Fruit fly (Drosophila melanogaster) Kc167 (cell line): ENCODE data around the gene CCAP-R.

Experiments used
- Myc ChIP-seq: fragments of >200 bp; optimal IDR thresholded peaks from 2 replicates; lab custom pipeline; 2017; ENCODE audit warnings: missing external identifiers
- Sin3A ChIP-seq: fragments of >200 bp; optimal IDR thresholded peaks from 2 replicates; lab custom pipeline; 2018; ENCODE audit warnings: missing external identifiers
- h ChIP-seq: fragments of >200 bp; optimal IDR thresholded peaks from 3 replicates; lab custom pipeline; 2018; ENCODE audit warnings: missing external identifiers
- insv ChIP-seq: fragments of >200 bp; optimal IDR thresholded peaks from 3 replicates; lab custom pipeline; 2018; ENCODE audit warnings: missing external identifiers
- psq ChIP-seq: fragments of >200 bp; optimal IDR thresholded peaks from 2 replicates; lab custom pipeline; 2017; ENCODE audit warnings: missing external identifiers
- ttk ChIP-seq: sonication (Bioruptor generic); optimal IDR thresholded peaks from 2 replicates; lab custom pipeline; 2017; ENCODE audit warnings: missing external identifiers

The CCAP-R gene

DNA sequence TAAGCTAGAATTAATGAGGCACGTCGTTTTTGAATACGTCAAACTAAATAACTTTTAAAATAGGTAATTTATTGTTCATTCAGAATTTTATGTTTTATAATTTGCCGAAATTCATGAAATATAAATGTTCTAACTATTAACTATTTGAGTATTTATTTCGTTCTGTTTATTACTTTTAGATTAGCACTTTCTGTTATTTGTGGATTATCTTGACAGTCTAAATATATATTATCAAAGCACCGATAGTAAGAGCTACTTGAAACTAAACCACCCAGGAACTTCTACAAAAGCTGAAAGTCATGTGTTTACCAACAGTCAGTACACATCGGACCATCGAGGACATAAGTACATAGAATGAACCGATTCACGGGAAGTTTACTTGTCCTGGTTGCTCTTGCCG is 53.7 kb downstream of the CCAP-R start, which contains the start of gene CG31089:
Gene CG31089, plus strand, starts transcription at position 301 of the 400 bp plus-strand sequence.
- no peak for TF ChIP-seq psq
- TF ChIP-seq ttk (lab: Kevin White, UChicago), result no peak
- no peak for TF ChIP-seq insv (lab: Kevin White, UChicago)
- no peak for TF ChIP-seq Myc (lab: Kevin White, UChicago)
- TF ChIP-seq Sin3A (lab: Kevin White, UChicago), result no peak
- TF ChIP-seq h (lab: Kevin White, UChicago), result no peak

DNA sequence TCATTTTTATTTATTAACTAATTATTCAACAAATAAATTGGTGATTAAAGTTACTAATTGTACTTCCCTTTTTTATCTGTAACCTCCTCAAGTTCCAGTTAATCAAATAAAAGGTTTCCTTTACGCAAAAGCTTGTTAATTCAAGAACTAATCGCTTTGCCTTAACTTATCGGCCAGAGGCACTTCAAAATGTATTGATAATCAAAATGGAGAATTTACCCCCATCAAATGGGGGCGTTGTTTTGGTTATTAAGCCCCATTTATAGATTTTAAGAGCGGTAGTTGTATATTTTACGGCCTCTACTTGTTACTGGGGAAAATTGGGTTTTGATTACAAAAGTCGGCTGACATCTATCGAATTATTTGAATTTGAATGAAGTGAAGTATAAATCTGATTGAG is 56.4 kb downstream of the CCAP-R start, which contains the start of gene CG31091:
Gene CG31091, plus strand, starts transcription at position 214 of the 400 bp plus-strand sequence.
- TF ChIP-seq psq, result no peak
- no peak for TF ChIP-seq h (lab: Kevin White, UChicago)
- no peak for TF ChIP-seq insv (lab: Kevin White, UChicago)
- no peak for TF ChIP-seq Myc (lab: Kevin White, UChicago)
- no peak for TF ChIP-seq Sin3A (lab: Kevin White, UChicago)
- TF ChIP-seq ttk (lab: Kevin White, UChicago), result no peak

DNA sequence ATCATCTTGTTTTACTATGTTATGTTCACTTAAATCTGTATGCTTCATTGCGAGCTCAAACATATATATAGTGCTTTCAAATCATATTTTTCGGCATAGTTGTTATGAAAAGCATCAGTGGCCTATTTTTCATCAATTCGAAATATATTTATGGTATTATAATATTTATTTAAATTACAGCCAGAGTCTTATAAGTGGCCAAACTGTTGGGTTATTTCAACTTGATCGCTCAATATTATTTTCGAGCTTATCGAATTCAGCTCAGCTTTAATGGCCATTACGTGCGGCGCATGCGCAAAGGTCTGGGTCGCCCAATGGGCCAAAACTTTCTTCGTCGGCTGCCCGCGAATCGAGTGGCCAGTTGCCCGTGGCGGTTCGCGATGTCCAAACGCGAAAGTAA is 58.9 kb downstream of the CCAP-R start, which contains the start of gene Mco3:
Gene Mco3, plus strand, starts transcription at position 301 of the 400 bp plus-strand sequence.
- TF ChIP-seq Sin3A (lab: Kevin White, UChicago) (no peak), psq (no peak), h (lab: Kevin White, UChicago) (no peak), ttk (lab: Kevin White, UChicago) (no peak), insv (lab: Kevin White, UChicago) (no peak), Myc (lab: Kevin White, UChicago) (no peak)

- TF ChIP-seq Myc (lab: Kevin White, UChicago) (no peak), h (lab: Kevin White, UChicago) (no peak), psq (no peak), Sin3A (lab: Kevin White, UChicago) (no peak), insv (lab: Kevin White, UChicago) (no peak), ttk (lab: Kevin White, UChicago) (no peak)
These were observed 60.5 kb downstream of the CCAP-R start, which contains the start of gene Sodq for dm6 chr3R:25895522-25895921. Sodq (plus strand) TSS chr3R:25895822.

dm6 chr3R:25893272-25893671 is 62.8 kb downstream of the CCAP-R start, which contains the start of gene CG5913:
CG5913 (plus strand) TSS chr3R:25893495.
- TF ChIP-seq psq, result no peak
- no peak for TF ChIP-seq Sin3A (lab: Kevin White, UChicago)
- TF ChIP-seq Myc (lab: Kevin White, UChicago), result no peak
- no peak for TF ChIP-seq insv (lab: Kevin White, UChicago)
- TF ChIP-seq ttk (lab: Kevin White, UChicago), result no peak
- no peak for TF ChIP-seq h (lab: Kevin White, UChicago)

DNA sequence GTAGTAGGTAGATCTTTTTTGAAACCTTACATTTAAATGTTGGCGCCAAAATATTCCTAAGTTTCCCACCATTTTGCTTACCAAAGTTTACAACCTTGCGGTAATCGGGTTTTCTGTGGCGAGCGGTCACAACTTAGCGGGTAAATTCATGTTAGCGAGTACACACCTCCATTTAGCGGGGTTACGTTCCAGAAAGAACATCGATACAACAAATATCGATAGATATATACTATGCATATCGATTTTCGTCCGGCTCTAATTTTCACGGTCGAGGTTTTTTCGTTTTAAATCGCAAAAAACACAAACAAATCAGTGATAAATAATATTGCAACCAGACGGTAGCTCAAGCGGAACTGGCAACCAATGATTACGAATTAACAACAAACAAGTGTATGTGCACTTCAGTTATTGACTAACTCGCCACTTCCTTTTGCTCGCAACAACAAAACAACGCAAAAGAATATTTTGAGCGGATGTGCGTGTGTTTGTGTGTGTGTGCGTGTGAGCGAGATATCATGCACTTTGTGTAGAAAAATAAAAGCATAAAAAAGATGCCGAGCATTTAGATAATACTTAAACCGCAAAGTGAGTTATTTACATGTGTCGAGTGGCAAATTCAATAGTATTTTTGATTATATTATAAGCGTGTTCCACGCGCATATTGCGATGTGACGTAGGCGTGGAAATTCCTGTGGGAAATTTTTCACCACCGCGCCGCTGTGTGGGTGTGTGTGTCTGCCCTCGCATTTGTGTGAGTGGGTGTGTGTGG is 67.6 kb downstream of the CCAP-R start, which contains the start of gene Lnk:
Gene Lnk, plus strand, starts transcription at position 236 of the 769 bp plus-strand sequence.
- TF ChIP-seq h (lab: Kevin White, UChicago) (no peak), psq (no peak), ttk (lab: Kevin White, UChicago) (no peak), Sin3A (lab: Kevin White, UChicago) (no peak), Myc (lab: Kevin White, UChicago) (no peak), insv (lab: Kevin White, UChicago) (no peak)

dm6 chr3R:25885136-25885535 is 70.9 kb downstream of the CCAP-R start:
- no peak for TF ChIP-seq Sin3A (lab: Kevin White, UChicago)
- no peak for TF ChIP-seq h (lab: Kevin White, UChicago)
- TF ChIP-seq psq, result no peak
- no peak for TF ChIP-seq Myc (lab: Kevin White, UChicago)
- TF ChIP-seq ttk (lab: Kevin White, UChicago), result no peak
- no peak for TF ChIP-seq insv (lab: Kevin White, UChicago)

DNA sequence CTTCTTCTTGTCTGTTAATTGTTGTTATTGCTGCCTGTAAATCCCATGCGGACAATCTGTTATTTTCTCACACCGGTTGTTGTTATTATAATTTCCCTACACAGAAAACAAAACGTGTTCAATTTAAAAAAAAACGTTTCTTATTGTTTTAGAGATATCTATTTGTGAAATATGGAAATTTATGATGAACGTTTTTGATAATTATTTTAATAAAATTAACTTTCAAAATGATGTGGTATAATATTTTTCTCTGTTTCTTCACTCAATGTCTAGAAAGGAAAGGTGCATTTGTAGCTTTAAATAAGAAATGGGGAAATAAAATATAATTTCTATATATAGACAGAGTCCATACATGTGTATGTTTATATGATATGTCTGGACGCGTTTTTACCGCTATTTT is 71.8 kb downstream of the CCAP-R start:
- TF ChIP-seq psq, result no peak
- TF ChIP-seq ttk (lab: Kevin White, UChicago), result no peak
- no peak for TF ChIP-seq Sin3A (lab: Kevin White, UChicago)
- no peak for TF ChIP-seq h (lab: Kevin White, UChicago)
- TF ChIP-seq Myc (lab: Kevin White, UChicago), result no peak

DNA sequence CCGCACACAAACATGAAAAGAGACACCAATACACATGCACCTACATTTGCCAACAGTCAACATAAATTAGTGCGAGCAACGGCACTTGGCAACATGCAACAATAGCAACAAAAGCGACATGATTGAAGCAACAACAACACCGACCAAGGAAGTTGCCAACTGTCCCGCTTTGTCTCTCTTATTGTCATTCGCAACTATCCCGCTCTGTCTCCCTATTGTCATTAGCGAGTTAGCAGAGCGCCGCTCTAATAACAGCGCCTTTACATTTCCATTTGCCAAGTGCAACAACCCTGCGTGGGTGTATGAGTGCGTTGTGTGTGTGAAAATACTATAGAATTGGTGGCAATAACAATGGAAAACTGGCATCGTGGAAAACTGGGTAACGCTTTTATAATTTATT is 72.2 kb downstream of the CCAP-R start:
- TF ChIP-seq Sin3A (lab: Kevin White, UChicago) (no peak), h (lab: Kevin White, UChicago) (no peak), Myc (lab: Kevin White, UChicago) (no peak), ttk (lab: Kevin White, UChicago) (no peak), psq (no peak), insv (lab: Kevin White, UChicago) (no peak)

DNA sequence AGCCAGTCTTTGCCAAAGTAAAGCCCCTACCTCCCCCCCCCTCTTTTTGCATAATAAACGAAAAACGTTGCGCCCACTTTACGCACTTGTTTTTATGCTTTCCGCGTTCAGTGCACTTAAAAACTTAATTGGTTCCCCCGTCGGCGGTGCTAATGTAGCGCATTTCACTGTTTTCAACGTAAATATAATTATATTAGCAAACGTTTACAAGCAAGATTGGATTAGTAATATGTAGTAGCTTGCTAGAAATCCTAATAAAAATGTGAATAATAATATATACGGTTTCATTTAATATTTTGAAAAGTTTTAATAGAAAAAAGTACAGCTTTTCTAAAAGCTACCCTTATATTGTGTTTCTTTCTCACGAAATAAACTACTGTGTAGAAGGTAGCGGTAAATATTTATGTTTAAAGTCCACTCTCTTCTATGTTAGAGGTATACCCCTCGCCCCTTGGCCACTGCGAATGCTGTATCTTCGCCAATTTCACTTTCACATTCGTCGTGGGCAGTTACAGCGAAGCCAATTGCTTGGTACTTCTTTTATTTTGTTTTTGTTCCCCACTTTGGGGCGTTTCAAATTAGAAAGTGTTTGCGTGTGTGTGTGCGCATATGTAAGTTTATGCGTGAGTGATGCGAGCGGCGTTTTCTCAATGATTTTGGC is 73.3 kb downstream of the CCAP-R start:
- TF ChIP-seq ttk (lab: Kevin White, UChicago) (no peak), h (lab: Kevin White, UChicago) (no peak), Sin3A (lab: Kevin White, UChicago) (no peak), Myc (lab: Kevin White, UChicago) (no peak), insv (lab: Kevin White, UChicago) (no peak), psq (no peak)

- no peak for TF ChIP-seq psq
- no peak for TF ChIP-seq Sin3A (lab: Kevin White, UChicago)
- no peak for TF ChIP-seq h (lab: Kevin White, UChicago)
These were observed 74.2 kb downstream of the CCAP-R start, which contains the start of gene SppL for dm6 chr3R:25881915-25882314. SppL (plus strand) TSS chr3R:25881984.
